Worm (Caenorhabditis elegans): ENCODE data around the gene Y57A10A.29.

- TF ChIP-seq ama-1 (optimal IDR thresholded peaks at IDR 0.05) (no peak), flt-1 (GFP tag; IDR thresholded peaks at IDR 0.05) (no peak), hnd-1 (tag; optimal IDR thresholded peaks at IDR 0.05) (no peak), ceh-36 (tag; optimal IDR thresholded peaks at IDR 0.05) (no peak), hmbx-1 (tag; optimal IDR thresholded peaks at IDR 0.05) (no peak), ceh-13 (GFP tag; optimal IDR thresholded peaks at IDR 0.05) (no peak), sea-1 (GFP tag; conservative IDR thresholded peaks at IDR 0.05) (no peak), tbx-11 (GFP tag; IDR thresholded peaks at IDR 0.05) (no peak), tbx-37 (GFP tag; conservative IDR thresholded peaks at IDR 0.05) (no peak), pes-1 (GFP tag; IDR thresholded peaks at IDR 0.05) (no peak), tra-4 (tag; optimal IDR thresholded peaks at IDR 0.05) (no peak), aly-1 (tag; optimal IDR thresholded peaks at IDR 0.05) (no peak), F13C5.2 (tag; optimal IDR thresholded peaks at IDR 0.05) (no peak)
Measured at ce11 chrII:12239449-12239848, 39.9 kb upstream of the Y57A10A.29 start.
